Worm (Caenorhabditis elegans): ENCODE measurements around the gene dod-22.

The dod-22 gene

DNA sequence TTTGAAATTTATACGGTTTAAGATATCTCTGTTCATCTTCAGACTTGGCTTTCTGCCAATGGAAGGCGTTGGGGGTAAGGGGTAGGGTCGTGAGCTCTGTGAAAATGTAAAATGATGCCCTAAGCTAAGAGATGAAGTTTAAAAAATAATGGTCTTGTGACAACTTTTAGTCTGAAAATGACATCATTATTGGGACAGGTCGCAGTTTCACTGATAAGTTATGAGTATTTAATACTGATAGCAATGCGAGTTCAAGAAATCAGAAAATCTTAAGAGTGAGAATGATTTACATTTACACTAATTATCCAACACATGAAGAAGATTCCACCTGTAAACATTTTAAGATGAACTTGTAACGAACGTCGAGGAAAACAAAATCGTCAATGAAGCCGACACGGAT lies 526 bp upstream of the dod-22 start:
- peak; percentile 20 for TF ChIP-seq nhr-28 (tag; optimal IDR thresholded peaks at IDR 0.05)
- TF ChIP-seq lir-3 (tag; optimal IDR thresholded peaks at IDR 0.05), result no peak
- TF ChIP-seq nhr-77 (tag; optimal IDR thresholded peaks at IDR 0.05), result no peak
- TF ChIP-seq zfp-3 (GFP tag; conservative IDR thresholded peaks at IDR 0.05), result no peak
- no peak for TF ChIP-seq spr-3 (GFP tag; optimal IDR thresholded peaks at IDR 0.05)
- TF ChIP-seq aha-1 (tag), result no peak
- TF ChIP-seq pqm-1 (tag; optimal IDR thresholded peaks at IDR 0.05), result peak; percentile 43
- no peak for TF ChIP-seq ces-1 (GFP tag; optimal IDR thresholded peaks at IDR 0.05)
- TF ChIP-seq unc-62 (GFP tag; optimal IDR thresholded peaks at IDR 0.05 in 1 of 2), result peak in 1 of 2 experiments; percentile 20
- no peak for TF ChIP-seq unc-62 (tag; optimal IDR thresholded peaks at IDR 0.05)
- TF ChIP-seq unc-130 (GFP tag; optimal IDR thresholded peaks at IDR 0.05), result no peak
- no peak for TF ChIP-seq nhr-41 (GFP tag; IDR thresholded peaks at IDR 0.05)
- peak; percentile 1 for TF ChIP-seq hlh-11 (tag; optimal IDR thresholded peaks at IDR 0.05)
- peak; percentile 21 for TF ChIP-seq dve-1 (tag; optimal IDR thresholded peaks at IDR 0.05; ENCODE audit: insufficient read depth)
- TF ChIP-seq ceh-20 (GFP tag; IDR thresholded peaks at IDR 0.05), result no peak
- TF ChIP-seq cey-2 (tag; optimal IDR thresholded peaks at IDR 0.05; ENCODE audit: borderline replicate concordance, insufficient read depth), result no peak
- peak; percentile 62 for TF ChIP-seq dmd-6 (GFP tag; IDR thresholded peaks at IDR 0.05)
- no peak for TF ChIP-seq nhr-111 (GFP tag; optimal IDR thresholded peaks at IDR 0.05)
- no peak for TF ChIP-seq lin-13 (GFP tag; optimal IDR thresholded peaks at IDR 0.05)

DNA sequence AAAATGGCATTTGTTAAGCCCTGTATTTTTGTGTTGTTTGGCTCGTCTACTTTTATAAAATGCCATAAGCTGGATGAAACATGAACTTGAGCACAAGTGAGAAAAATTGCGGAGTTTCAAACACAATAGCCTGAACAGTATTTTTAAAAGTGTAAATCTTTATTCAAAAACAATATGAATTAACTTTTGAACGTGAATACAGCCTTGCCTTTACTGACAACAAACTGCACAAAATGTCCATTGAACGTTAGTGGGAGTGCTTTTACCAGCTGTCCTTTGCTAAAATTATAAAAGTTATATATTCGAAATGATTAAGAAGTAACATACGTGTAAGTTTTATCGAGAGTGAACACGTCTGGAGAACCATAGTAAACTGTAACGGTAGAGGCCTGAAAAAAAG lies 2.1 kb downstream of the dod-22 start:
- no peak for TF ChIP-seq lin-29 (GFP tag; IDR thresholded peaks at IDR 0.05)
- no peak for TF ChIP-seq madf-5 (GFP tag; IDR thresholded peaks at IDR 0.05)
- peak in 1 of 2 experiments; percentile 95 for TF ChIP-seq unc-62 (GFP tag; optimal IDR thresholded peaks at IDR 0.05 in 1 of 2)
- TF ChIP-seq unc-62 (tag; optimal IDR thresholded peaks at IDR 0.05), result no peak
- TF ChIP-seq ztf-11 (tag; optimal IDR thresholded peaks at IDR 0.05), result no peak
- no peak for TF ChIP-seq daf-19 (GFP tag; conservative IDR thresholded peaks at IDR 0.05)
- TF ChIP-seq dmd-6 (GFP tag; IDR thresholded peaks at IDR 0.05), result no peak
- no peak for TF ChIP-seq cey-2 (tag; optimal IDR thresholded peaks at IDR 0.05; ENCODE audit: borderline replicate concordance, insufficient read depth)

DNA sequence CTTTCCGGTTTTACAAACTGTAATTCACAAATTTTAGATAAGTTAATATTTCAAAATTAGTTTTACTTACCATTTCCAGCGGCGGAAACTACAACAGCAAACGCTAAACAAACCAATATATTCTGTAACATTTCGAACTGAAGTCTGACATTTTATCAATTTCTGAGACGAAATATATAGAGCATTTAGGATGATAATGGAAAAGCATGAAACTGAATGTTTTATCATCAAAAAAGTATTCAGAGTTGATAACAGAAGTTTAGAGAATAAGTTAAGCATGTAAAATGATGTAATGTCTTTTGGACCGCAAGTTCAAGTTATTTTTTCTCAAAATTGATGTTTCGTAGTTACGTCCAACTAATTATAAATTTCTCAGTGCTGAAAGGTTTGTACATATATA lies 4.0 kb downstream of the dod-22 start, which contains the start of gene F55G11.2:
Gene F55G11.2 (minus strand): TSS at position 149 of the 400 bp plus-strand sequence.
- peak; percentile 56 for TF ChIP-seq pqm-1 (tag; optimal IDR thresholded peaks at IDR 0.05)
- TF ChIP-seq dmd-6 (GFP tag; IDR thresholded peaks at IDR 0.05), result peak; percentile 74; the same call in 1 of the 2 replicates
- no peak for TF ChIP-seq hlh-30 (tag; optimal IDR thresholded peaks at IDR 0.05; ENCODE audit: insufficient read depth)

DNA sequence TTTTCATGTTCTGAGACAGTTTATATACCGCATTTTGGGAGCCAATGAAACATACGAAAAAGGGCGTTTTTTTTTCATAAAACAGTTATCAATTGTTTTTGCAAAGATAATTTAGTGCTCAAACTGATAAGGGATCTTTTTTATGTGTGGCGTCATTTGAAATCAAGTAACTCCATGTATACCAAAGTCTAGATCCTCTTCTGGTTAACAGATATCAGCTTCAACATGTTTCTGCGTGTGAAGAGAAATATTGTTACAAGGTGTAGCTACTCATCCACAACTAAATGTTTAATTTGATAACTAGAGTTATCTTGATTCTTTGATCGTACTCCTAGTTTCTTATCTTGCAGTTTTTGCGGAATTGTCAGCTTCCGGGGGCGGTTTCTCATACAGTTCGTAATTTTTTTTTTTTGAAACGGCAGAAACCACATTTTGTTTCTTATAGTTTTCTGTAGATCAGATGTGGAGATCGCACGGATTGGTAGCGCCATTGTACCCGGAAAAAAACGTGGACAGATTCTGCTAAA lies 6.9 kb downstream of the dod-22 start:
- TF ChIP-seq gei-8 (GFP tag; optimal IDR thresholded peaks at IDR 0.05) (no peak), hif-1 (tag; optimal IDR thresholded peaks at IDR 0.05) (no peak), dmd-6 (GFP tag; IDR thresholded peaks at IDR 0.05) (peak; percentile 60), jun-1 (tag; optimal IDR thresholded peaks at IDR 0.05) (no peak), dve-1 (tag; optimal IDR thresholded peaks at IDR 0.05; ENCODE audit: insufficient read depth) (no peak), T20F7.1 (GFP tag; optimal IDR thresholded peaks at IDR 0.05) (no peak), pqm-1 (tag; optimal IDR thresholded peaks at IDR 0.05) (peak; percentile 25), nhr-102 (tag; optimal IDR thresholded peaks at IDR 0.05) (no peak), nhr-48 (tag; optimal IDR thresholded peaks at IDR 0.05) (no peak), aha-1 (tag) (no peak), lir-3 (tag; optimal IDR thresholded peaks at IDR 0.05) (no peak), Y75B8A.6 (GFP tag; IDR thresholded peaks at IDR 0.05) (no peak), lin-38 (GFP tag; IDR thresholded peaks at IDR 0.05) (no peak), php-3 (GFP tag; IDR thresholded peaks at IDR 0.05) (no peak), ceh-32 (tag; optimal IDR thresholded peaks at IDR 0.05; ENCODE audit: poor library complexity) (no peak), nhr-6 (tag; optimal IDR thresholded peaks at IDR 0.05) (no peak), spr-1 (tag; optimal IDR thresholded peaks at IDR 0.05) (no peak), T26A8.4 (GFP tag; IDR thresholded peaks at IDR 0.05) (no peak), lin-1 (GFP tag; IDR thresholded peaks at IDR 0.05) (no peak), madf-5 (GFP tag; IDR thresholded peaks at IDR 0.05) (no peak), daf-16 (GFP tag; optimal IDR thresholded peaks at IDR 0.05) (no peak), daf-16 (tag; optimal IDR thresholded peaks at IDR 0.05) (no peak), nhr-111 (GFP tag; optimal IDR thresholded peaks at IDR 0.05) (no peak), rbr-2 (tag; optimal IDR thresholded peaks at IDR 0.05) (no peak), ceh-44 (GFP tag; IDR thresholded peaks at IDR 0.05) (no peak), ceh-62 (tag; optimal IDR thresholded peaks at IDR 0.05) (no peak), unc-62 (GFP tag; optimal IDR thresholded peaks at IDR 0.05 in 1 of 2) (peak in 1 of 2 experiments; percentile 55), unc-62 (tag; optimal IDR thresholded peaks at IDR 0.05) (no peak), Y105C5A.15 (GFP tag; IDR thresholded peaks at IDR 0.05) (no peak), hlh-11 (tag; optimal IDR thresholded peaks at IDR 0.05) (peak; percentile 22)
